Fruit fly (Drosophila melanogaster) whole organism, pupa: ENCODE measurements around the gene hfp.

ENCODE experiments used
- CG8301 ChIP-seq: fragments of 200-800 bp; sonication (Bioruptor generic); optimal IDR thresholded peaks from 2 replicates; lab custom pipeline; 2018; ENCODE audit warnings: missing biosample characterization, mild to moderate bottlenecking, missing genetic modification characterization
- D1 ChIP-seq: fragments of 200-800 bp; sonication (Bioruptor generic); optimal IDR thresholded peaks from 2 replicates; lab custom pipeline; 2018; ENCODE audit warnings: missing biosample characterization, mild to moderate bottlenecking, missing genetic modification characterization, moderate library complexity
- gl ChIP-seq: fragments of 200-800 bp; sonication (Bioruptor generic); optimal IDR thresholded peaks from 2 replicates; lab custom pipeline; 2018; ENCODE audit warnings: missing biosample characterization, mild to moderate bottlenecking, missing genetic modification characterization

dm6 chr3L:1447803-1448517 lies 54.4 kb downstream of the hfp start:
- TF ChIP-seq gl (tag; lab: Kevin White, UChicago), result no peak
- TF ChIP-seq CG8301 (tag; lab: Kevin White, UChicago), result no peak
- TF ChIP-seq D1 (tag; lab: Kevin White, UChicago), result no peak
